Worm (Caenorhabditis elegans) whole organism, L4 larva: ENCODE results near the gene acs-11.

Experiments
- attf-4 ChIP-seq: sonication (generic microtip); optimal IDR thresholded peaks from 3 replicates; lab custom pipeline; 2017; ENCODE audit warnings: missing biosample characterization, missing genetic modification characterization
- ceh-28 ChIP-seq: fragments of 150-350 bp; optimal IDR thresholded peaks from 2 replicates; lab custom pipeline; 2014; ENCODE audit warnings: missing biosample characterization, missing genetic modification reagents, missing genetic modification characterization
- daf-12 ChIP-seq: fragments of 150-350 bp; optimal IDR thresholded peaks from 2 replicates; lab custom pipeline; 2014; ENCODE audit warnings: missing biosample characterization, missing genetic modification reagents, missing genetic modification characterization
- fos-1 ChIP-seq: fragments of 150-350 bp; optimal IDR thresholded peaks from 2 replicates; lab custom pipeline; 2014; ENCODE audit warnings: missing biosample characterization, missing genetic modification characterization
- madf-9 ChIP-seq: fragments of 200-800 bp; sonication (Bioruptor generic); conservative IDR thresholded peaks from 2 replicates; pipeline ENCODE4 v1.3.6; 2022; ENCODE audit warnings: missing genetic modification reagents, missing genetic modification characterization, missing compliant biosample characterization
- nhr-28 ChIP-seq: fragments of 150-350 bp; optimal IDR thresholded peaks from 2 replicates; lab custom pipeline; 2014; ENCODE audit warnings: missing biosample characterization, missing genetic modification characterization
- pha-4 ChIP-seq, 2 experiments: fragments of 150-350 bp in 1 of 2; fragments of 200-800 bp in 1 of 2; sonication (Bioruptor generic) in 1 of 2; IDR thresholded peaks in 1 of 2; optimal IDR thresholded peaks in 1 of 2; 2 replicates each; pipeline versions ENCODE4 v1.3.6 to Lab custom; 2014 to 2022; ENCODE audit warnings: missing genetic modification characterization in 2 of 2, missing genetic modification reagents in 2 of 2, missing biosample characterization in 1 of 2, missing compliant biosample characterization in 1 of 2
- set-16 ChIP-seq: fragments of 200-800 bp; sonication (Bioruptor generic); IDR thresholded peaks from 2 replicates; pipeline ENCODE4 v1.3.6; 2022; ENCODE audit warnings: missing genetic modification reagents, missing genetic modification characterization, missing compliant biosample characterization
- zfp-2 ChIP-seq: sonication (generic microtip); optimal IDR thresholded peaks from 2 replicates; lab custom pipeline; 2016; ENCODE audit warnings: mild to moderate bottlenecking, missing genetic modification characterization, missing compliant biosample characterization

DNA sequence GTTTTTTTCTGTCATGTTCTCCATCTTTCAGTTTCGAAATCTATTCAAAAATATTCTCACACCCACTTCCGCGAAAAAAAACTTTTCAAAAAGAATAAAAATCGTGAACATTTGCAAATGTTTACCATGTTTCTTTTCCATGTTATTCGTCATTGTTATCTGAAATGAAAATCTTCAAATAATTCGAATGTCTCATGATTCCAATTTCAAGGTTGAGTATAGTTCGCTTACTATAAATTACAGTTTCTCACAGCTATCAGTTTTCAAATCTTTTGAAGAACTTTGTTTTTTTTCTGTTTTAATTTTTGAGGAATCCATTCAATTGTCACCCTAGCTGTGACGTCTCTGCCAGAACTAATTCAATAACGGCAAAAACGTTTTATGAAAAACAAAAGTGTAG lies 17.9 kb downstream of the acs-11 start:
- TF ChIP-seq daf-12 (tag; lab: Kevin White, UChicago) (no peak), pha-4 (GFP tag; IDR thresholded peaks at IDR 0.05; lab: Robert Waterston, UW) (no peak), pha-4 (tag; optimal IDR thresholded peaks at IDR 0.05; lab: Kevin White, UChicago) (no peak), zfp-2 (tag; lab: Kevin White, UChicago) (no peak), set-16 (GFP tag; lab: Robert Waterston, UW) (no peak), madf-9 (GFP tag; lab: Robert Waterston, UW) (no peak), attf-4 (no peak), ceh-28 (tag; lab: Kevin White, UChicago) (no peak), fos-1 (tag; lab: Kevin White, UChicago) (no peak), nhr-28 (no peak)
